ENCODE assay signal across 2 worm cellular contexts in genomic region chrX:11606815-11607499, ce11.
A peak's percentile ranks its signal among the peaks of the same experiment; 100 is the strongest.
TF ChIP-seq lines count a peak whose summit lies in the region.

No protein-coding gene starts in this region.

TF ChIP-seq in whole organism, L1 larva, 84 proteins besides CTCF, POLR2A, EP300 and RAD21 (continued from another document):
- TF ChIP-seq ceh-88 (GFP tag; IDR thresholded peaks at IDR 0.05; lab: Robert Waterston, UW) (no peak), ces-1 (GFP tag; optimal IDR thresholded peaks at IDR 0.05; lab: Kevin White, UChicago) (no peak), unc-86 (tag; optimal IDR thresholded peaks at IDR 0.05; lab: Kevin White, UChicago) (no peak), efl-1 (optimal IDR thresholded peaks at IDR 0.05; lab: Kevin White, UChicago) (no peak), efl-1 (GFP tag; optimal IDR thresholded peaks at IDR 0.05 in 1 of 2; lab: Kevin White, UChicago) (no peak), aha-1 (tag; optimal IDR thresholded peaks at IDR 0.05; lab: Kevin White, UChicago) (no peak), vab-15 (tag; optimal IDR thresholded peaks at IDR 0.05; lab: Kevin White, UChicago) (no peak), hpl-2 (GFP tag; optimal IDR thresholded peaks at IDR 0.05; lab: Kevin White, UChicago) (no peak), fkh-8 (tag; optimal IDR thresholded peaks at IDR 0.05; lab: Kevin White, UChicago) (no peak), sox-4 (tag; optimal IDR thresholded peaks at IDR 0.05; lab: Kevin White, UChicago) (no peak), irx-1 (tag; optimal IDR thresholded peaks at IDR 0.05; lab: Kevin White, UChicago) (no peak), hlh-17 (GFP tag; optimal IDR thresholded peaks at IDR 0.05; lab: Kevin White, UChicago; ENCODE audit: borderline replicate concordance) (no peak), nhr-90 (tag; optimal IDR thresholded peaks at IDR 0.05; lab: Kevin White, UChicago; ENCODE audit: poor library complexity) (peak; percentile 21), blmp-1 (tag; optimal IDR thresholded peaks at IDR 0.05; lab: Kevin White, UChicago) (peak; percentile 61), C16A3.4 (tag; optimal IDR thresholded peaks at IDR 0.05; lab: Kevin White, UChicago) (no peak), elt-2 (tag; optimal IDR thresholded peaks at IDR 0.05; lab: Kevin White, UChicago) (no peak), grh-1 (GFP tag; IDR thresholded peaks at IDR 0.05; lab: Robert Waterston, UW) (no peak), ztf-11 (tag; optimal IDR thresholded peaks at IDR 0.05; lab: Kevin White, UChicago) (no peak), tlp-1 (tag; optimal IDR thresholded peaks at IDR 0.05; lab: Kevin White, UChicago) (no peak), xbp-1 (tag; optimal IDR thresholded peaks at IDR 0.05; lab: Kevin White, UChicago) (no peak), dsc-1 (tag; optimal IDR thresholded peaks at IDR 0.05; lab: Kevin White, UChicago) (peak; percentile 78), egl-13 (tag; optimal IDR thresholded peaks at IDR 0.05; lab: Kevin White, UChicago) (no peak), zag-1 (tag; optimal IDR thresholded peaks at IDR 0.05; lab: Kevin White, UChicago) (no peak), unc-98 (GFP tag; IDR thresholded peaks at IDR 0.05; lab: Robert Waterston, UW) (no peak), ama-1 (optimal IDR thresholded peaks at IDR 0.05; lab: Kevin White, UChicago) (no peak), nhr-84 (tag; optimal IDR thresholded peaks at IDR 0.05; lab: Kevin White, UChicago) (no peak), isw-1 (GFP tag; IDR thresholded peaks at IDR 0.05; lab: Robert Waterston, UW) (no peak), nhr-237 (tag; optimal IDR thresholded peaks at IDR 0.05; lab: Kevin White, UChicago) (no peak), pax-3 (tag; optimal IDR thresholded peaks at IDR 0.05; lab: Kevin White, UChicago) (no peak), ztf-4 (tag; optimal IDR thresholded peaks at IDR 0.05; lab: Kevin White, UChicago) (peak; percentile 10), dpl-1 (GFP tag; optimal IDR thresholded peaks at IDR 0.05; lab: Kevin White, UChicago) (no peak), tbx-2 (tag; optimal IDR thresholded peaks at IDR 0.05; lab: Kevin White, UChicago) (peak; percentile 4), nhr-19 (GFP tag; conservative IDR thresholded peaks at IDR 0.05; lab: Robert Waterston, UW) (no peak), alr-1 (tag; optimal IDR thresholded peaks at IDR 0.05; lab: Kevin White, UChicago; ENCODE audit: borderline replicate concordance) (no peak), nhr-20 (tag; optimal IDR thresholded peaks at IDR 0.05; lab: Kevin White, UChicago) (no peak), ceh-90 (tag; optimal IDR thresholded peaks at IDR 0.05; lab: Kevin White, UChicago) (no peak), mep-1 (tag; optimal IDR thresholded peaks at IDR 0.05; lab: Kevin White, UChicago) (peak; percentile 19), nhr-85 (tag; lab: Kevin White, UChicago) (peak; percentile 81), Y116A8C.19 (tag; optimal IDR thresholded peaks at IDR 0.05; lab: Kevin White, UChicago; ENCODE audit: borderline replicate concordance) (no peak)

TF ChIP-seq in whole organism, L2 larva, 48 proteins besides CTCF, POLR2A, EP300 and RAD21 (continued from another document):
- TF ChIP-seq unc-39 (tag; optimal IDR thresholded peaks at IDR 0.05; lab: Kevin White, UChicago) (no peak), sma-9 (GFP tag; optimal IDR thresholded peaks at IDR 0.05; lab: Kevin White, UChicago) (peak; percentile 27), sma-9 (tag; optimal IDR thresholded peaks at IDR 0.05; lab: Kevin White, UChicago) (no peak), lsy-2 (tag; optimal IDR thresholded peaks at IDR 0.05; lab: Kevin White, UChicago) (peak in 1 of 2 experiments; percentile 34), ceh-16 (tag; optimal IDR thresholded peaks at IDR 0.05; lab: Kevin White, UChicago) (peak; percentile 39), nhr-12 (tag; optimal IDR thresholded peaks at IDR 0.05; lab: Kevin White, UChicago) (no peak), nhr-23 (tag; optimal IDR thresholded peaks at IDR 0.05; lab: Kevin White, UChicago) (no peak), sem-4 (tag; optimal IDR thresholded peaks at IDR 0.05; lab: Kevin White, UChicago) (no peak), ama-1 (optimal IDR thresholded peaks at IDR 0.05; lab: Kevin White, UChicago) (no peak), snpc-4 (tag; optimal IDR thresholded peaks at IDR 0.05; lab: Kevin White, UChicago) (no peak), peb-1 (tag; optimal IDR thresholded peaks at IDR 0.05; lab: Kevin White, UChicago) (no peak), nhr-25 (tag; optimal IDR thresholded peaks at IDR 0.05; lab: Kevin White, UChicago) (no peak)
